Fruit fly (Drosophila melanogaster) whole organism, embryonic: ENCODE data around the gene CG2187.

Source experiments
- Abd-B ChIP-seq: fragments of 200-800 bp; sonication (Bioruptor generic); optimal IDR thresholded peaks from 2 replicates; lab custom pipeline; 2018; ENCODE audit warnings: missing biosample characterization, mild to moderate bottlenecking, missing genetic modification characterization, moderate library complexity
- BtbVII ChIP-seq: fragments of 200-800 bp; sonication (Bioruptor generic); optimal IDR thresholded peaks from 3 replicates; lab custom pipeline; 2017; ENCODE audit warnings: missing biosample characterization, mild to moderate bottlenecking, missing genetic modification characterization
- CG11696 ChIP-seq: fragments of 200-800 bp; sonication (Bioruptor generic); IDR thresholded peaks from 2 replicates; pipeline ENCODE4 v1.3.6; 2022; ENCODE audit warnings: missing biosample characterization, missing genetic modification characterization
- CG13123 ChIP-seq: fragments of 200-800 bp; sonication (Bioruptor generic); optimal IDR thresholded peaks from 2 replicates; lab custom pipeline; 2016; ENCODE audit warnings: missing biosample characterization, missing genetic modification characterization
- CG14050 ChIP-seq: fragments of 200-800 bp; sonication (Bioruptor generic); IDR thresholded peaks from 3 replicates; pipeline ENCODE4 v1.3.6; 2022; ENCODE audit warnings: missing biosample characterization, missing genetic modification characterization
- CG14710 ChIP-seq: fragments of 200-800 bp; sonication (Bioruptor generic); optimal IDR thresholded peaks from 3 replicates; lab custom pipeline; 2019; ENCODE audit warnings: missing biosample characterization, mild to moderate bottlenecking, missing genetic modification characterization, moderate library complexity
- CG14860 ChIP-seq: fragments of 200-800 bp; sonication (Bioruptor generic); IDR thresholded peaks from 3 replicates; pipeline ENCODE4 v1.3.6; 2022; ENCODE audit warnings: missing biosample characterization, missing genetic modification characterization; ENCODE audit not compliant: partially characterized antibody
- CG15514 ChIP-seq: fragments of 200-800 bp; sonication (Bioruptor generic); optimal IDR thresholded peaks from 3 replicates; lab custom pipeline; 2017; ENCODE audit warnings: missing biosample characterization, missing genetic modification characterization, mild to moderate bottlenecking, moderate library complexity, missing genetic modification reagents
- CG16863 ChIP-seq: fragments of 200-800 bp; sonication (Bioruptor generic); optimal IDR thresholded peaks from 3 replicates; lab custom pipeline; 2016; ENCODE audit warnings: missing biosample characterization, missing genetic modification characterization
- CG17568 ChIP-seq: fragments of 200-800 bp; sonication (Bioruptor generic); optimal IDR thresholded peaks from 2 replicates; lab custom pipeline; 2018; ENCODE audit warnings: missing biosample characterization, mild to moderate bottlenecking, missing genetic modification characterization, moderate library complexity
- CG18619 ChIP-seq: fragments of 200-800 bp; sonication (Bioruptor generic); optimal IDR thresholded peaks from 3 replicates; lab custom pipeline; 2017; ENCODE audit warnings: missing biosample characterization, mild to moderate bottlenecking, missing genetic modification characterization
- CG6683 ChIP-seq: fragments of 200-800 bp; sonication (Bioruptor generic); optimal IDR thresholded peaks from 2 replicates; lab custom pipeline; 2017; ENCODE audit warnings: missing biosample characterization, mild to moderate bottlenecking, missing genetic modification characterization, missing genetic modification reagents
- CG7963 ChIP-seq: fragments of 200-800 bp; sonication (Bioruptor generic); IDR thresholded peaks from 3 replicates; pipeline ENCODE4 v1.3.6; 2022; ENCODE audit warnings: missing biosample characterization, missing genetic modification characterization; ENCODE audit not compliant: partially characterized antibody
- CG8478 ChIP-seq: fragments of >200 bp; optimal IDR thresholded peaks from 2 replicates; lab custom pipeline; 2018
- CrebB ChIP-seq: fragments of 200-800 bp; sonication (Bioruptor generic); optimal IDR thresholded peaks from 3 replicates; lab custom pipeline; 2018; ENCODE audit warnings: missing biosample characterization, mild to moderate bottlenecking, missing genetic modification characterization
- Dfd ChIP-seq, 2 experiments: fragments of >200 bp; optimal IDR thresholded peaks; 2 replicates each; lab custom pipeline; 2017; ENCODE audit warnings: missing biosample characterization in 2 of 2, missing genetic modification characterization in 2 of 2
- Dll ChIP-seq: fragments of 200-800 bp; sonication (Bioruptor generic); IDR thresholded peaks from 4 replicates; pipeline ENCODE4 v1.3.6; 2022; ENCODE audit warnings: missing biosample characterization, missing genetic modification characterization; ENCODE audit not compliant: partially characterized antibody
- Dp ChIP-seq: fragments of 200-800 bp; sonication (Bioruptor generic); optimal IDR thresholded peaks from 2 replicates; lab custom pipeline; 2018; ENCODE audit warnings: missing biosample characterization, mild to moderate bottlenecking, missing genetic modification characterization, moderate library complexity
- Dref ChIP-seq: fragments of 200-800 bp; sonication (Bioruptor generic); IDR thresholded peaks from 2 replicates; pipeline ENCODE4 v1.3.6; 2022; ENCODE audit warnings: missing biosample characterization, missing genetic modification characterization
- E2f1 ChIP-seq: fragments of 200-800 bp; sonication (Bioruptor generic); IDR thresholded peaks from 2 replicates; pipeline ENCODE4 v1.3.6; 2022; ENCODE audit warnings: missing biosample characterization, missing genetic modification characterization
- Ets97D ChIP-seq: fragments of 200-800 bp; sonication (Bioruptor generic); optimal IDR thresholded peaks from 3 replicates; lab custom pipeline; 2016; ENCODE audit warnings: missing biosample characterization, missing genetic modification characterization
- Fer2 ChIP-seq: fragments of 200-800 bp; sonication (Bioruptor generic); optimal IDR thresholded peaks from 2 replicates; lab custom pipeline; 2018; ENCODE audit warnings: missing biosample characterization, mild to moderate bottlenecking, missing genetic modification characterization, moderate library complexity
- Hey ChIP-seq: fragments of 200-800 bp; sonication (Bioruptor generic); optimal IDR thresholded peaks from 3 replicates; lab custom pipeline; 2018; ENCODE audit warnings: missing biosample characterization, mild to moderate bottlenecking, missing genetic modification characterization
- Hmx ChIP-seq: fragments of 200-800 bp; sonication (Bioruptor generic); optimal IDR thresholded peaks from 2 replicates; lab custom pipeline; 2016; ENCODE audit warnings: missing biosample characterization, missing genetic modification characterization
- Hsf ChIP-seq: fragments of 200-800 bp; sonication (Bioruptor generic); optimal IDR thresholded peaks from 3 replicates; lab custom pipeline; 2016; ENCODE audit warnings: missing biosample characterization, missing genetic modification characterization
- MTF-1 ChIP-seq: fragments of 200-800 bp; sonication (Bioruptor generic); optimal IDR thresholded peaks from 2 replicates; lab custom pipeline; 2018; ENCODE audit warnings: missing biosample characterization, mild to moderate bottlenecking, missing genetic modification characterization, borderline replicate concordance
- Mes4 ChIP-seq: fragments of 200-800 bp; sonication (Bioruptor generic); optimal IDR thresholded peaks from 2 replicates; lab custom pipeline; 2016; ENCODE audit warnings: missing biosample characterization, missing genetic modification characterization
- Pdp1 ChIP-seq, 2 experiments: fragments of 200-800 bp; sonication (Bioruptor generic); optimal IDR thresholded peaks; 3 replicates each; lab custom pipeline; 2016; ENCODE audit warnings: missing biosample characterization in 2 of 2, missing genetic modification characterization in 2 of 2, mild to moderate bottlenecking in 1 of 2, moderate library complexity in 1 of 2
- Xrp1 ChIP-seq: fragments of 200-800 bp; sonication (Bioruptor generic); IDR thresholded peaks from 2 replicates; pipeline ENCODE4 v1.3.6; 2022; ENCODE audit warnings: missing biosample characterization, missing genetic modification characterization
- bab2 ChIP-seq: fragments of 200-800 bp; sonication (Bioruptor generic); optimal IDR thresholded peaks from 2 replicates; lab custom pipeline; 2016; ENCODE audit warnings: missing biosample characterization, missing genetic modification characterization
- chif ChIP-seq, 2 experiments: fragments of 200-800 bp; sonication (Bioruptor generic); optimal IDR thresholded peaks; 3 replicates each; lab custom pipeline; 2016; ENCODE audit warnings: missing biosample characterization in 2 of 2, missing genetic modification characterization in 2 of 2
- chinmo ChIP-seq: fragments of 200-800 bp; sonication (Bioruptor generic); IDR thresholded peaks from 4 replicates; pipeline ENCODE4 v1.3.6; 2022; ENCODE audit warnings: missing biosample characterization, missing genetic modification characterization; ENCODE audit not compliant: partially characterized antibody
- eyg ChIP-seq: fragments of 200-800 bp; sonication (Bioruptor generic); optimal IDR thresholded peaks from 3 replicates; lab custom pipeline; 2016; ENCODE audit warnings: missing biosample characterization, missing genetic modification characterization
- fd3F ChIP-seq: fragments of 200-800 bp; sonication (Bioruptor generic); optimal IDR thresholded peaks from 2 replicates; lab custom pipeline; 2018; ENCODE audit warnings: missing biosample characterization, mild to moderate bottlenecking, missing genetic modification characterization, moderate library complexity
- ftz-f1 ChIP-seq: fragments of 200-800 bp; sonication (Bioruptor generic); optimal IDR thresholded peaks from 2 replicates; lab custom pipeline; 2016; ENCODE audit warnings: missing biosample characterization, missing genetic modification characterization
- nerfin-1 ChIP-seq: fragments of 200-800 bp; sonication (Bioruptor generic); optimal IDR thresholded peaks from 3 replicates; lab custom pipeline; 2019; ENCODE audit warnings: missing biosample characterization, mild to moderate bottlenecking, missing genetic modification characterization, moderate library complexity
- nom ChIP-seq: fragments of 200-800 bp; sonication (Bioruptor generic); optimal IDR thresholded peaks from 2 replicates; lab custom pipeline; 2017; ENCODE audit warnings: missing biosample characterization, missing genetic modification characterization, mild to moderate bottlenecking, moderate library complexity, missing genetic modification reagents
- pfk ChIP-seq: fragments of 200-800 bp; sonication (Bioruptor generic); optimal IDR thresholded peaks from 2 replicates; lab custom pipeline; 2018; ENCODE audit warnings: missing biosample characterization, mild to moderate bottlenecking, missing genetic modification characterization, moderate library complexity
- phol ChIP-seq: fragments of 200-800 bp; sonication (Bioruptor generic); optimal IDR thresholded peaks from 3 replicates; lab custom pipeline; 2018; ENCODE audit warnings: missing biosample characterization, mild to moderate bottlenecking, missing genetic modification characterization, moderate library complexity
- pita ChIP-seq: fragments of 200-800 bp; sonication (Bioruptor generic); optimal IDR thresholded peaks from 2 replicates; lab custom pipeline; 2017; ENCODE audit warnings: missing biosample characterization, mild to moderate bottlenecking, missing genetic modification characterization
- ro ChIP-seq: fragments of 200-800 bp; sonication (Bioruptor generic); IDR thresholded peaks from 2 replicates; pipeline ENCODE4 v1.3.6; 2022; ENCODE audit warnings: missing biosample characterization, missing genetic modification characterization
- row ChIP-seq: fragments of 200-800 bp; sonication (Bioruptor generic); IDR thresholded peaks from 3 replicates; pipeline ENCODE4 v1.3.6; 2022; ENCODE audit warnings: missing biosample characterization, missing genetic modification characterization
- sens ChIP-seq: fragments of 200-800 bp; sonication (Bioruptor generic); peaks from one replicate; lab custom pipeline; 2016; ENCODE audit warnings: missing biosample characterization, missing genetic modification characterization
- stc ChIP-seq: fragments of 200-800 bp; sonication (Bioruptor generic); IDR thresholded peaks from 2 replicates; pipeline ENCODE4 v1.3.6; 2022; ENCODE audit warnings: missing biosample characterization, missing genetic modification characterization
- stwl ChIP-seq: fragments of 200-800 bp; sonication (Bioruptor generic); optimal IDR thresholded peaks from 3 replicates; lab custom pipeline; 2018; ENCODE audit warnings: missing biosample characterization, mild to moderate bottlenecking, missing genetic modification characterization, moderate library complexity
- tll ChIP-seq, 2 experiments: fragments of 200-800 bp in 1 of 2; fragments of >200 bp in 1 of 2; sonication (Bioruptor generic) in 1 of 2; optimal IDR thresholded peaks; 2 replicates each; lab custom pipeline; 2017 to 2019; ENCODE audit warnings: missing biosample characterization in 2 of 2, missing genetic modification characterization in 2 of 2, mild to moderate bottlenecking in 1 of 2, moderate library complexity in 1 of 2
- twi ChIP-seq: fragments of 200-800 bp; optimal IDR thresholded peaks from 2 replicates; lab custom pipeline; 2019; ENCODE audit warnings: missing biosample characterization, mild to moderate bottlenecking, missing genetic modification characterization, moderate library complexity
- tx ChIP-seq: fragments of 200-800 bp; sonication (Bioruptor generic); optimal IDR thresholded peaks from 2 replicates; lab custom pipeline; 2016; ENCODE audit warnings: missing biosample characterization, missing genetic modification characterization
- zen2 ChIP-seq: fragments of 200-800 bp; sonication (Bioruptor generic); IDR thresholded peaks from 3 replicates; pipeline ENCODE4 v1.3.6; 2022; ENCODE audit warnings: missing biosample characterization, missing genetic modification characterization; ENCODE audit not compliant: partially characterized antibody

The CG2187 gene

DNA sequence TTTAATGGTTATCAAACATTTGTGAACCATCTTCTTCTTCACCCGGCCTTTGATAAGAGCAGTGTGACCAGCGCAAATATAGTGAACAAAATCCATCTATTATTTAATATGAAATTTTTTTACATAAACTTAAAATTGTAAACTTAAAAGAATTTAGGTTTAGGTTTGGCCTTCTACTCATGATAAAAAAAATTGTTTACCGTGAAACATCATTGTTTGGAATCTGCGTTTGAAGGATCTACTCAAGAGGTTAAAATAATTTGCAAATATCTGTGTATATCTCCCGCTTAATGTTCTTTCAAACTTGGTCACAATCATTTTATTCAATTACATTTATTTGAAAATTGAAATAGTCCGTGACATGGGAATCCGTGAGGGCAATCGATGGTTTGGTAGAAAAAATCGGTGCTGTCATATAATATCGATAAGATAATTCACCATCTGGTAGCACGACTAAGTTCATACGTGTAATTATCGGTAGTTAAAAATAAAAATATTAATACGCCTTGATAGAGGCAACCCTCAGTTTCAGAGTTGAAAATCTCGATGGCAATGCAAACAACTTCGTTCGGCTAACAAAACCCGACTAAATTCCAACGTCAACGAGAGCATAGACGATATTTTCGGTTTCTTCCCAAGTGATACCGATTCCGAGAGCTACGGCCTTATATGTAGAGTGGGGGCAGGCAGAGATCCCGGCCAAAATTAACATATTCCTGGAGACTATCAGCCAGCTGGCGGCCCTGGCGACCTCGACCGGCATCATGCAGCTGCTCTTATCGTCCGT lies 13.5 kb upstream of the CG2187 start, which contains the start of the genes betaGlu and sip3 (continued):
- TF ChIP-seq MTF-1 (GFP tag; lab: Kevin White, UChicago): no peak
- no peak for TF ChIP-seq CG11696 (GFP tag; lab: Robert Waterston, UW)
- TF ChIP-seq row: peak; percentile 51
- TF ChIP-seq nerfin-1: no peak
- no peak for TF ChIP-seq CG8478 (lab: Kevin White, UChicago)
- peak; percentile 49 for TF ChIP-seq stwl
- TF ChIP-seq stc: no peak
- TF ChIP-seq tll (GFP tag; optimal IDR thresholded peaks at IDR 0.05; lab: Kevin White, UChicago): no peak
- no peak for TF ChIP-seq Hey (tag; lab: Kevin White, UChicago)
- no peak for TF ChIP-seq ro (GFP tag; lab: Robert Waterston, UW)
- peak; percentile 44 for TF ChIP-seq Abd-B (GFP tag; lab: Kevin White, UChicago)
- peak; percentile 34 for TF ChIP-seq phol (tag; lab: Kevin White, UChicago)
- no peak for TF ChIP-seq nom
- TF ChIP-seq CG7963 (GFP tag; lab: Robert Waterston, UW): peak; percentile 91
- TF ChIP-seq chif (GFP tag; optimal IDR thresholded peaks at IDR 0.05; lab: Kevin White, UChicago): no peak
- peak; percentile 90 for TF ChIP-seq CG14860 (GFP tag; lab: Robert Waterston, UW)
- TF ChIP-seq BtbVII (GFP tag; lab: Kevin White, UChicago): no peak
- no peak for TF ChIP-seq fd3F (GFP tag; lab: Kevin White, UChicago)
- TF ChIP-seq CG6683 (GFP tag; lab: Kevin White, UChicago): no peak
- peak; percentile 8 for TF ChIP-seq ftz-f1 (GFP tag; lab: Kevin White, UChicago)
- peak; percentile 13 for TF ChIP-seq Hsf (GFP tag; lab: Kevin White, UChicago)
- TF ChIP-seq Dll: peak; percentile 91
- no peak for TF ChIP-seq CG17568
- TF ChIP-seq CG14050: no peak
- TF ChIP-seq Dp: peak; percentile 56
- peak; percentile 0 for TF ChIP-seq CG13123
- no peak for TF ChIP-seq CG16863 (GFP tag; lab: Kevin White, UChicago)
- TF ChIP-seq Xrp1 (GFP tag; lab: Robert Waterston, UW): no peak
- no peak for TF ChIP-seq pita (GFP tag; lab: Kevin White, UChicago)
- no peak for TF ChIP-seq CG18619
- no peak for TF ChIP-seq bab2 (GFP tag; lab: Kevin White, UChicago)
- peak; percentile 24 for TF ChIP-seq twi (tag; lab: Kevin White, UChicago)
- no peak for TF ChIP-seq pfk (GFP tag; lab: Kevin White, UChicago)
- peak; percentile 94 for TF ChIP-seq CG15514 (GFP tag; lab: Kevin White, UChicago)
- TF ChIP-seq eyg (GFP tag; lab: Kevin White, UChicago): no peak
- no peak for TF ChIP-seq E2f1 (GFP tag; lab: Robert Waterston, UW)
- no peak for TF ChIP-seq Fer2
- peak; percentile 64 for TF ChIP-seq CG14710
- no peak for TF ChIP-seq tx (GFP tag; lab: Kevin White, UChicago)
- TF ChIP-seq Hmx: no peak
- no peak for TF ChIP-seq Dfd (GFP tag; optimal IDR thresholded peaks at IDR 0.05; lab: Kevin White, UChicago)
- TF ChIP-seq chinmo (GFP tag; lab: Robert Waterston, UW): peak; percentile 65; the same call in 1 of the 4 replicates
- peak in 1 of 2 experiments; percentile 80 for TF ChIP-seq Pdp1 (GFP tag; optimal IDR thresholded peaks at IDR 0.05; lab: Kevin White, UChicago)
- no peak for TF ChIP-seq Mes4
- peak; percentile 83 for TF ChIP-seq sens (GFP tag; lab: Kevin White, UChicago)
- TF ChIP-seq Ets97D (GFP tag; lab: Kevin White, UChicago): peak; percentile 47
- TF ChIP-seq CrebB (tag; lab: Kevin White, UChicago): no peak
- peak; percentile 86 for TF ChIP-seq zen2
- TF ChIP-seq Dref (GFP tag; lab: Robert Waterston, UW): peak; percentile 91
